Fruit fly (Drosophila melanogaster) whole organism, prepupa: Measurements from ENCODE around the gene CG3764.

ENCODE experiments used
- Blimp-1 ChIP-seq: fragments of 200-800 bp; sonication (Bioruptor generic); optimal IDR thresholded peaks from 3 replicates; lab custom pipeline; 2017; ENCODE audit warnings: missing biosample characterization, missing genetic modification characterization, mild to moderate bottlenecking, moderate library complexity, missing genetic modification reagents
- CG10631 ChIP-seq: fragments of 200-800 bp; sonication (Bioruptor generic); optimal IDR thresholded peaks from 2 replicates; lab custom pipeline; 2016; ENCODE audit warnings: missing biosample characterization, missing genetic modification characterization
- CG10669 ChIP-seq: fragments of 200-800 bp; sonication (Bioruptor generic); optimal IDR thresholded peaks from 3 replicates; lab custom pipeline; 2018; ENCODE audit warnings: missing biosample characterization, mild to moderate bottlenecking, missing genetic modification characterization, moderate library complexity
- CG11294 ChIP-seq: fragments of 200-800 bp; sonication (Bioruptor generic); IDR thresholded peaks from 2 replicates; pipeline ENCODE4 v1.3.6; 2022; ENCODE audit warnings: missing biosample characterization, missing genetic modification characterization
- CG11762 ChIP-seq: fragments of 200-800 bp; sonication (Bioruptor generic); optimal IDR thresholded peaks from 3 replicates; lab custom pipeline; 2016; ENCODE audit warnings: missing biosample characterization, missing genetic modification characterization; ENCODE audit not compliant: insufficient read depth
- CG11902 ChIP-seq: fragments of 200-800 bp; sonication (Bioruptor generic); optimal IDR thresholded peaks from 3 replicates; lab custom pipeline; 2016; ENCODE audit warnings: missing biosample characterization, missing genetic modification characterization
- CG15336 ChIP-seq: fragments of 200-800 bp; sonication (Bioruptor generic); IDR thresholded peaks from 2 replicates; pipeline ENCODE4 v1.3.6; 2022; ENCODE audit warnings: missing biosample characterization, missing genetic modification characterization
- CG1621 ChIP-seq: fragments of 200-800 bp; sonication (Bioruptor generic); optimal IDR thresholded peaks from 3 replicates; lab custom pipeline; 2018; ENCODE audit warnings: missing biosample characterization, mild to moderate bottlenecking, missing genetic modification characterization
- CG16779 ChIP-seq: fragments of 200-800 bp; sonication (Bioruptor generic); optimal IDR thresholded peaks from 3 replicates; lab custom pipeline; 2017; ENCODE audit warnings: missing biosample characterization, mild to moderate bottlenecking, missing genetic modification characterization
- CG3032 ChIP-seq: fragments of 200-800 bp; optimal IDR thresholded peaks from 2 replicates; lab custom pipeline; 2019; ENCODE audit warnings: missing biosample characterization, mild to moderate bottlenecking, missing genetic modification characterization, moderate library complexity
- CG31627 ChIP-seq: fragments of 200-800 bp; sonication (Bioruptor generic); optimal IDR thresholded peaks from 3 replicates; lab custom pipeline; 2016; ENCODE audit warnings: missing biosample characterization, missing genetic modification characterization
- CG32006 ChIP-seq: fragments of 200-800 bp; sonication (Bioruptor generic); optimal IDR thresholded peaks from 3 replicates; lab custom pipeline; 2017; ENCODE audit warnings: missing biosample characterization, mild to moderate bottlenecking, missing genetic modification characterization
- CG34406 ChIP-seq: fragments of 200-800 bp; sonication (Bioruptor generic); optimal IDR thresholded peaks from 3 replicates; lab custom pipeline; 2016; ENCODE audit warnings: missing biosample characterization, missing genetic modification characterization
- CG4318 ChIP-seq: fragments of 200-800 bp; sonication (Bioruptor generic); optimal IDR thresholded peaks from 3 replicates; lab custom pipeline; 2017; ENCODE audit warnings: missing biosample characterization, mild to moderate bottlenecking, missing genetic modification characterization
- CG6276 ChIP-seq: fragments of 200-800 bp; sonication (Bioruptor generic); optimal IDR thresholded peaks from 2 replicates; lab custom pipeline; 2017; ENCODE audit warnings: missing biosample characterization, mild to moderate bottlenecking, missing genetic modification characterization
- CG6792 ChIP-seq: fragments of 200-800 bp; sonication (Bioruptor generic); optimal IDR thresholded peaks from 3 replicates; lab custom pipeline; 2016; ENCODE audit warnings: missing biosample characterization, missing genetic modification characterization
- CG6808 ChIP-seq: fragments of 200-800 bp; sonication (Bioruptor generic); optimal IDR thresholded peaks from 3 replicates; lab custom pipeline; 2017; ENCODE audit warnings: missing biosample characterization, missing genetic modification characterization, mild to moderate bottlenecking, moderate library complexity, missing genetic modification reagents
- CG6854 ChIP-seq: fragments of 200-800 bp; sonication (Bioruptor generic); optimal IDR thresholded peaks from 2 replicates; lab custom pipeline; 2017; ENCODE audit warnings: missing biosample characterization, mild to moderate bottlenecking, missing genetic modification characterization
- CG8119 ChIP-seq: fragments of 200-800 bp; sonication (Bioruptor generic); IDR thresholded peaks from 3 replicates; pipeline ENCODE4 v1.3.6; 2022; ENCODE audit warnings: missing biosample characterization, missing genetic modification characterization
- CG8632 ChIP-seq: fragments of 200-800 bp; sonication (Bioruptor generic); optimal IDR thresholded peaks from 3 replicates; lab custom pipeline; 2016; ENCODE audit warnings: missing biosample characterization, missing genetic modification characterization
- CG9139 ChIP-seq: fragments of 200-800 bp; sonication (Bioruptor generic); optimal IDR thresholded peaks from 3 replicates; lab custom pipeline; 2017; ENCODE audit warnings: missing biosample characterization, mild to moderate bottlenecking, missing genetic modification characterization
- Eip75B ChIP-seq: fragments of 200-800 bp; sonication (Bioruptor generic); optimal IDR thresholded peaks from 3 replicates; lab custom pipeline; 2016; ENCODE audit warnings: missing biosample characterization, missing genetic modification characterization
- Eip78C ChIP-seq: fragments of 200-800 bp; sonication (Bioruptor generic); peaks from one replicate; lab custom pipeline; 2016; ENCODE audit warnings: missing biosample characterization, missing genetic modification characterization
- Ets21C ChIP-seq: fragments of 200-800 bp; sonication (Bioruptor generic); optimal IDR thresholded peaks from 3 replicates; lab custom pipeline; 2016; ENCODE audit warnings: missing biosample characterization, missing genetic modification characterization
- Ets96B ChIP-seq: fragments of 200-800 bp; optimal IDR thresholded peaks from 2 replicates; lab custom pipeline; 2019; ENCODE audit warnings: missing biosample characterization, mild to moderate bottlenecking, missing genetic modification characterization, moderate library complexity
- Gug ChIP-seq: fragments of 200-800 bp; sonication (Bioruptor generic); IDR thresholded peaks from 2 replicates; pipeline ENCODE4 v1.3.6; 2022; ENCODE audit warnings: missing biosample characterization, missing genetic modification characterization
- Hr38 ChIP-seq: sonication (Bioruptor generic); optimal IDR thresholded peaks from 2 replicates; lab custom pipeline; 2016; ENCODE audit warnings: missing biosample characterization, missing genetic modification characterization
- Lpt ChIP-seq: fragments of 200-800 bp; sonication (Bioruptor generic); optimal IDR thresholded peaks from 3 replicates; lab custom pipeline; 2016; ENCODE audit warnings: missing biosample characterization, missing genetic modification characterization
- Met ChIP-seq: fragments of 200-800 bp; sonication (Bioruptor generic); optimal IDR thresholded peaks from 3 replicates; lab custom pipeline; 2016; ENCODE audit warnings: missing biosample characterization, missing genetic modification characterization
- OdsH ChIP-seq: fragments of 200-800 bp; sonication (Bioruptor generic); optimal IDR thresholded peaks from 3 replicates; lab custom pipeline; 2016; ENCODE audit warnings: missing biosample characterization, missing genetic modification characterization
- Smox ChIP-seq: fragments of 200-800 bp; sonication (Bioruptor generic); optimal IDR thresholded peaks from 3 replicates; lab custom pipeline; 2016; ENCODE audit warnings: missing biosample characterization, missing genetic modification characterization
- Sox102F ChIP-seq: fragments of 200-800 bp; sonication (Bioruptor generic); optimal IDR thresholded peaks from 2 replicates; lab custom pipeline; 2016; ENCODE audit warnings: missing biosample characterization, mild to moderate bottlenecking, missing genetic modification characterization
- Sox14 ChIP-seq: fragments of 200-800 bp; sonication (Bioruptor generic); optimal IDR thresholded peaks from 3 replicates; lab custom pipeline; 2016; ENCODE audit warnings: missing biosample characterization, missing genetic modification characterization
- Sox15 ChIP-seq: fragments of 200-800 bp; sonication (Bioruptor generic); optimal IDR thresholded peaks from 3 replicates; lab custom pipeline; 2016; ENCODE audit warnings: missing biosample characterization, missing genetic modification characterization
- achi ChIP-seq: fragments of 200-800 bp; sonication (Bioruptor generic); optimal IDR thresholded peaks from 3 replicates; lab custom pipeline; 2016; ENCODE audit warnings: missing biosample characterization, missing genetic modification characterization
- cyc ChIP-seq: fragments of 200-800 bp; sonication (Bioruptor generic); optimal IDR thresholded peaks from 3 replicates; lab custom pipeline; 2016; ENCODE audit warnings: missing biosample characterization, missing genetic modification characterization
- dac ChIP-seq: fragments of 200-800 bp; sonication (Bioruptor generic); optimal IDR thresholded peaks from 2 replicates; lab custom pipeline; 2017; ENCODE audit warnings: missing biosample characterization, mild to moderate bottlenecking, missing genetic modification characterization
- dsx ChIP-seq: fragments of 200-800 bp; optimal IDR thresholded peaks from 3 replicates; lab custom pipeline; 2019; ENCODE audit warnings: missing biosample characterization, mild to moderate bottlenecking, missing genetic modification characterization, moderate library complexity; ENCODE audit not compliant: poor library complexity, severe bottlenecking
- esn ChIP-seq: fragments of 200-800 bp; sonication (Bioruptor generic); optimal IDR thresholded peaks from 2 replicates; lab custom pipeline; 2016; ENCODE audit warnings: missing biosample characterization, mild to moderate bottlenecking, missing genetic modification characterization, moderate library complexity
- fkh ChIP-seq: fragments of 200-800 bp; sonication (Bioruptor generic); optimal IDR thresholded peaks from 3 replicates; lab custom pipeline; 2017; ENCODE audit warnings: missing biosample characterization, mild to moderate bottlenecking, missing genetic modification characterization, moderate library complexity
- lz ChIP-seq: fragments of 200-800 bp; sonication (Bioruptor generic); optimal IDR thresholded peaks from 3 replicates; lab custom pipeline; 2016; ENCODE audit warnings: missing biosample characterization, missing genetic modification characterization
- net ChIP-seq: fragments of 200-800 bp; sonication (Bioruptor generic); optimal IDR thresholded peaks from 3 replicates; lab custom pipeline; 2016; ENCODE audit warnings: missing biosample characterization, missing genetic modification characterization
- pdm3 ChIP-seq: fragments of 200-800 bp; sonication (Bioruptor generic); optimal IDR thresholded peaks from 3 replicates; lab custom pipeline; 2016; ENCODE audit warnings: missing biosample characterization, missing genetic modification characterization
- spab ChIP-seq: fragments of 200-800 bp; sonication (Bioruptor generic); optimal IDR thresholded peaks from 2 replicates; lab custom pipeline; 2017; ENCODE audit warnings: missing biosample characterization, mild to moderate bottlenecking, missing genetic modification characterization, missing genetic modification reagents
- svp ChIP-seq: fragments of 200-800 bp; sonication (Bioruptor generic); peaks from one replicate; lab custom pipeline; 2016; ENCODE audit warnings: missing biosample characterization, missing genetic modification characterization
- topi ChIP-seq: fragments of 200-800 bp; sonication (Bioruptor generic); optimal IDR thresholded peaks from 3 replicates; lab custom pipeline; 2016; ENCODE audit warnings: missing biosample characterization, missing genetic modification characterization
- vri ChIP-seq: fragments of 200-800 bp; sonication (Bioruptor generic); optimal IDR thresholded peaks from 3 replicates; lab custom pipeline; 2016; ENCODE audit warnings: missing biosample characterization, mild to moderate bottlenecking, missing genetic modification characterization

The CG3764 gene

DNA sequence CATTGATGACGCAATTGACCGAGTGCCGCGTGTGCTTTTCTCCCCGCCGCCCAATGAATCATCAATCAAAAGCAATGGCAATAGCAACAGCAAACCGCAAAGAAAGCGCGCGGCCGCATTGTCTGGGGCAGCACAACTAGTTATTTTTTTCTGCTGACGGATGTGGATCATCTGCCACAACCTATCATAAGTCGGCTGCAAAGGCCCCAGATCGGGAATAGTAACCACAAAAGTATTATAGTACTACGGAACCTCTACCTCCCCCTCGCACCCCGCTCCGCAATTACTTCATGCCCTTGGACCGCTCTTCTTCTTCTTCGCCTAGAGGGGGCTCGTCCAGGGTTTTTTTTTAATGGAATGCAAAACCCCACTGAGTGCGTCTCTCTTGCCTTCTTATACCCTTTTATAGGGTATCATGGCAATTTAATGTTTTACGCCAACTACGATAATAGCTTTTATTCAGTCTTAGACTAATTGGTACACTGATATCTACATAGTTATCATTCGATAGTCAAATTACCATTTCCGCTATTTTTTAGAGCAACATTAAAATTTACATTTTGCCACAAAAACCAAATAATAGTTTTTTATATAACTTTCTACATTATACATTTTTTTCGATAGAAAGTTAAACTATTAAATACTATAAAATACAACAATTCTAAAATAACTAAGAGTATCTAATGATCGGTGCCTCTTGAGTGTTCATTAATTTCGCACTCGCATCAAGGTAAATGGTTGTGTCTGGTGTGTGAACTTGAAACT, 56.2 kb downstream of the CG3764 start (continued):
- TF ChIP-seq CG6792 (GFP tag; lab: Kevin White, UChicago) (no peak), CG11902 (no peak), dsx (GFP tag; lab: Kevin White, UChicago) (no peak)

DNA sequence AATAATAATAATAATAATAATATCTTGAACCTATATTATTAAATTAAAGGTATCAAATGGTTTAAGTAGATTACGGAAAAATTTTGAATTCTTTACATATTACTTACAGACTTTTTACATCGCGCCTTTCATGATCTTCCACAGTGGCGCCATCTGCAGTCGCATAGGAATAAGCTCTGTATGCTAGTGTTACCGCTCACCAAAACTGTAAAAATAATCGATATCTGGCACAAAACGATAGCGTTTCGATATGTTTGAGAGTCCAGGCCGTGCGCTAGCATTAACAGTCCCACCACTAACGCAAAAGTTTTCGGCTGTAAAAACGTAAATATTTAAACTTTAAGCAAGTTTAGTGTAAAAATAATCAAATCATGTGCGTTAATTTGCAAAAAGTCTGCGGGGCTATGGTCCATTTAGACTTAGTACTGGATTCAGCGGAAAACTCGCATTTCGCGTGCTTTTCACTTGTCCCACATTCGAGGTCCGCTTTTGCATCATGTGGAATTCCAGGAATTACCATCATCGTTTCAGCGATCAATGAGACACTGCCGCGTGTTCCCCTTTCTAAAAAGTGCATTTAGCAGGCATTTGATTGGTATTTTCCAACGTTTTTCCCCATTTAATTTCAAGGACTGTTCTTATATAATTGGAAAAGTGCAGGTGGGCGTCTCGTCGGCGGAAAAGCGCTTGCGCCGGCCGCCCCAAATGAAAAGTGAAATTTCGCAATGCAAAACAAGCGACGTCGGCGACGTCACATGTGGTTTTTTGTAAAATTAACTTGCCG, 57.0 kb downstream of the CG3764 start:
- TF ChIP-seq net: no peak
- no peak for TF ChIP-seq Lpt
- TF ChIP-seq CG31627 (GFP tag; lab: Kevin White, UChicago): peak; percentile 28
- TF ChIP-seq Sox102F (GFP tag; lab: Kevin White, UChicago): no peak
- TF ChIP-seq CG10669 (GFP tag; lab: Kevin White, UChicago): no peak
- no peak for TF ChIP-seq CG9139 (GFP tag; lab: Kevin White, UChicago)
- no peak for TF ChIP-seq Met
- no peak for TF ChIP-seq CG15336
- peak; percentile 1 for TF ChIP-seq fkh (GFP tag; lab: Kevin White, UChicago)
- TF ChIP-seq CG6276 (GFP tag; lab: Kevin White, UChicago): no peak
- TF ChIP-seq Sox15 (GFP tag; lab: Kevin White, UChicago): no peak
- TF ChIP-seq spab (GFP tag; lab: Kevin White, UChicago): no peak
- TF ChIP-seq Ets96B: no peak
- no peak for TF ChIP-seq CG11762 (GFP tag; lab: Kevin White, UChicago)
- TF ChIP-seq Blimp-1: peak; percentile 24
- no peak for TF ChIP-seq CG11294 (GFP tag; lab: Robert Waterston, UW)
- TF ChIP-seq achi (GFP tag; lab: Kevin White, UChicago): no peak
- no peak for TF ChIP-seq CG6808 (GFP tag; lab: Kevin White, UChicago)
- peak; percentile 60 for TF ChIP-seq vri
- TF ChIP-seq OdsH (GFP tag; lab: Kevin White, UChicago): no peak
- no peak for TF ChIP-seq dac
- TF ChIP-seq Gug (GFP tag; lab: Robert Waterston, UW): no peak
- no peak for TF ChIP-seq CG6792 (GFP tag; lab: Kevin White, UChicago)
- no peak for TF ChIP-seq CG6854 (GFP tag; lab: Kevin White, UChicago)
- TF ChIP-seq CG32006 (GFP tag; lab: Kevin White, UChicago): no peak
- TF ChIP-seq topi (GFP tag; lab: Kevin White, UChicago): no peak
- 0 out of 3 replicates have a peak, but pooled peaks have one; percentile 18 for TF ChIP-seq CG8119
- peak; percentile 10 for TF ChIP-seq CG3032 (tag; lab: Kevin White, UChicago)
- no peak for TF ChIP-seq CG4318 (GFP tag; lab: Kevin White, UChicago)
- TF ChIP-seq pdm3 (GFP tag; lab: Kevin White, UChicago): no peak
- no peak for TF ChIP-seq svp (GFP tag; lab: Kevin White, UChicago)
- no peak for TF ChIP-seq CG10631
- no peak for TF ChIP-seq Eip75B (GFP tag; lab: Kevin White, UChicago)
- no peak for TF ChIP-seq Smox (GFP tag; lab: Kevin White, UChicago)
- no peak for TF ChIP-seq CG34406 (GFP tag; lab: Kevin White, UChicago)
- TF ChIP-seq lz (GFP tag; lab: Kevin White, UChicago): no peak
- TF ChIP-seq Ets21C (GFP tag; lab: Kevin White, UChicago): no peak
- TF ChIP-seq CG8632 (GFP tag; lab: Kevin White, UChicago): no peak
- TF ChIP-seq cyc (GFP tag; lab: Kevin White, UChicago): peak; percentile 41
- TF ChIP-seq Hr38: no peak
- TF ChIP-seq Sox14 (GFP tag; lab: Kevin White, UChicago): peak; percentile 16
- TF ChIP-seq dsx (GFP tag; lab: Kevin White, UChicago): no peak
- TF ChIP-seq esn (GFP tag; lab: Kevin White, UChicago): peak; percentile 28
- TF ChIP-seq Eip78C (GFP tag; lab: Kevin White, UChicago): peak; percentile 72
- TF ChIP-seq CG16779 (tag; lab: Kevin White, UChicago): no peak
- TF ChIP-seq CG1621 (tag; lab: Kevin White, UChicago): no peak
